Comparison of ENCODE assay signal across 1 fruit fly cellular context in genomic region chr2L:13514262-13514937, dm6.
TF ChIP-seq lines count a peak whose summit lies in the region.

No protein-coding gene starts in this region.

TF ChIP-seq in whole organism, embryonic, 481 proteins besides CTCF, POLR2A, EP300 and RAD21 (continued from another document and continues in another):
- TF ChIP-seq ttk (GFP tag; IDR thresholded peaks at IDR 0.05; lab: Robert Waterston, UW) = peak; percentile 64
- no peak for TF ChIP-seq sens (GFP tag; lab: Kevin White, UChicago)
- peak; percentile 18 for TF ChIP-seq CG1233 (GFP tag; optimal IDR thresholded peaks at IDR 0.05; lab: Kevin White, UChicago)
- peak; percentile 64 for TF ChIP-seq dysf (GFP tag; IDR thresholded peaks at IDR 0.05; lab: Robert Waterston, UW)
- peak; percentile 26 for TF ChIP-seq Nf-YC (tag; optimal IDR thresholded peaks at IDR 0.05; lab: Kevin White, UChicago)
- peak; percentile 53; the same call in 1 of the 2 replicates for TF ChIP-seq Atf6 (GFP tag; IDR thresholded peaks at IDR 0.05; lab: Robert Waterston, UW)
- TF ChIP-seq Sox102F (GFP tag; optimal IDR thresholded peaks at IDR 0.05; lab: Kevin White, UChicago) = peak; percentile 57
- TF ChIP-seq Oaz (GFP tag; IDR thresholded peaks at IDR 0.05; lab: Robert Waterston, UW) = no peak
- TF ChIP-seq CG18764 (GFP tag; optimal IDR thresholded peaks at IDR 0.05; lab: Kevin White, UChicago) = no peak
- no peak for TF ChIP-seq CG3407 (GFP tag; optimal IDR thresholded peaks at IDR 0.05; lab: Kevin White, UChicago)
- no peak for TF ChIP-seq zen (tag; optimal IDR thresholded peaks at IDR 0.05; lab: Kevin White, UChicago)
- TF ChIP-seq CG14014 (GFP tag; IDR thresholded peaks at IDR 0.05; lab: Robert Waterston, UW) = peak; percentile 53
- peak; percentile 57 for TF ChIP-seq exex (tag; optimal IDR thresholded peaks at IDR 0.05; lab: Kevin White, UChicago)
- no peak for TF ChIP-seq MTF-1 (GFP tag; optimal IDR thresholded peaks at IDR 0.05; lab: Kevin White, UChicago; ENCODE audit: borderline replicate concordance)
- TF ChIP-seq CG1602 (GFP tag; optimal IDR thresholded peaks at IDR 0.05; lab: Kevin White, UChicago) = no peak
- TF ChIP-seq wdn (GFP tag; IDR thresholded peaks at IDR 0.05; lab: Robert Waterston, UW) = peak; percentile 45
- TF ChIP-seq CG10959 (GFP tag; IDR thresholded peaks at IDR 0.05; lab: Robert Waterston, UW) = no peak
- TF ChIP-seq sqz (GFP tag; optimal IDR thresholded peaks at IDR 0.05; lab: Kevin White, UChicago) = no peak
- no peak for TF ChIP-seq hbn (GFP tag; IDR thresholded peaks at IDR 0.05; lab: Robert Waterston, UW; ENCODE audit: partially characterized antibody)
- TF ChIP-seq HmgD (GFP tag; optimal IDR thresholded peaks at IDR 0.05; lab: Kevin White, UChicago) = no peak
- peak; percentile 38; the same call in 1 of the 2 replicates for TF ChIP-seq CG8765 (GFP tag; IDR thresholded peaks at IDR 0.05; lab: Robert Waterston, UW)
- TF ChIP-seq kay (GFP tag; optimal IDR thresholded peaks at IDR 0.05; lab: Kevin White, UChicago) = no peak
- TF ChIP-seq HLH3B (GFP tag; IDR thresholded peaks at IDR 0.05; lab: Robert Waterston, UW) = peak; percentile 65
- peak; percentile 8 for TF ChIP-seq tin (GFP tag; optimal IDR thresholded peaks at IDR 0.05; lab: Kevin White, UChicago)
- TF ChIP-seq CG12744 (GFP tag; optimal IDR thresholded peaks at IDR 0.05; lab: Kevin White, UChicago) = no peak
- TF ChIP-seq CG31388 (GFP tag; optimal IDR thresholded peaks at IDR 0.05; lab: Kevin White, UChicago) = no peak
- peak; percentile 62 for TF ChIP-seq B-H2 (GFP tag; optimal IDR thresholded peaks at IDR 0.05; lab: Kevin White, UChicago)
- TF ChIP-seq Xbp1 (GFP tag; optimal IDR thresholded peaks at IDR 0.05; lab: Kevin White, UChicago) = no peak
- TF ChIP-seq salm (tag; optimal IDR thresholded peaks at IDR 0.05; lab: Kevin White, UChicago) = peak; percentile 51
- peak; percentile 69 for TF ChIP-seq CG8924 (tag; optimal IDR thresholded peaks at IDR 0.05; lab: Kevin White, UChicago)
- TF ChIP-seq Rx (GFP tag; IDR thresholded peaks at IDR 0.05; lab: Robert Waterston, UW) = peak; percentile 55; the same call in 1 of the 2 replicates
- peak; percentile 26; the same call in 1 of the 2 replicates for TF ChIP-seq CG32772 (GFP tag; IDR thresholded peaks at IDR 0.05; lab: Robert Waterston, UW)
- TF ChIP-seq dm (GFP tag; optimal IDR thresholded peaks at IDR 0.05; lab: Kevin White, UChicago) = no peak
- TF ChIP-seq vvl (GFP tag; IDR thresholded peaks at IDR 0.05; lab: Robert Waterston, UW) = no peak; the same call in none of the 2 replicates
- TF ChIP-seq CG6175 (GFP tag; IDR thresholded peaks at IDR 0.05; lab: Robert Waterston, UW) = peak; percentile 99
- TF ChIP-seq Mad (GFP tag; optimal IDR thresholded peaks at IDR 0.05; lab: Kevin White, UChicago) = no peak
- TF ChIP-seq CG1529 (GFP tag; optimal IDR thresholded peaks at IDR 0.05; lab: Kevin White, UChicago) = peak; percentile 4
- TF ChIP-seq CG3995 (GFP tag; optimal IDR thresholded peaks at IDR 0.05; lab: Kevin White, UChicago) = no peak
- TF ChIP-seq HHEX (GFP tag; optimal IDR thresholded peaks at IDR 0.05; lab: Kevin White, UChicago) = no peak
- TF ChIP-seq CG12219 (GFP tag; optimal IDR thresholded peaks at IDR 0.05; lab: Kevin White, UChicago) = no peak
- TF ChIP-seq CG10147 (GFP tag; optimal IDR thresholded peaks at IDR 0.05; lab: Kevin White, UChicago) = peak; percentile 68
- peak in 1 of 2 experiments; percentile 26 for TF ChIP-seq dpn (GFP tag; optimal IDR thresholded peaks at IDR 0.05; lab: Kevin White, UChicago)
- no peak for TF ChIP-seq az2 (GFP tag; optimal IDR thresholded peaks at IDR 0.05; lab: Kevin White, UChicago)
- TF ChIP-seq CG18619 (GFP tag; optimal IDR thresholded peaks at IDR 0.05; lab: Kevin White, UChicago) = peak; percentile 50
- no peak for TF ChIP-seq CG6791 (GFP tag; IDR thresholded peaks at IDR 0.05; lab: Robert Waterston, UW; ENCODE audit: partially characterized antibody)
- TF ChIP-seq pfk (GFP tag; optimal IDR thresholded peaks at IDR 0.05; lab: Kevin White, UChicago) = no peak
- no peak for TF ChIP-seq dimm (GFP tag; IDR thresholded peaks at IDR 0.05; lab: Robert Waterston, UW)
- no peak for TF ChIP-seq Dip2 (GFP tag; IDR thresholded peaks at IDR 0.05; lab: Robert Waterston, UW)
- no peak for TF ChIP-seq repo (GFP tag; optimal IDR thresholded peaks at IDR 0.05; lab: Kevin White, UChicago)
- TF ChIP-seq Sry-δ (GFP tag; optimal IDR thresholded peaks at IDR 0.05; lab: Kevin White, UChicago) = no peak
- no peak for TF ChIP-seq cad (GFP tag; optimal IDR thresholded peaks at IDR 0.05; lab: Kevin White, UChicago)
- no peak for TF ChIP-seq D (optimal IDR thresholded peaks at IDR 0.05; lab: Kevin White, UChicago)
- no peak for TF ChIP-seq D (GFP tag; optimal IDR thresholded peaks at IDR 0.05; lab: Kevin White, UChicago)
- TF ChIP-seq bbx (GFP tag; IDR thresholded peaks at IDR 0.05; lab: Robert Waterston, UW; ENCODE audit: partially characterized antibody) = no peak
- no peak for TF ChIP-seq shn (GFP tag; optimal IDR thresholded peaks at IDR 0.05; lab: Kevin White, UChicago)
- TF ChIP-seq CG2129 (GFP tag; IDR thresholded peaks at IDR 0.05; lab: Robert Waterston, UW; ENCODE audit: partially characterized antibody) = no peak
- TF ChIP-seq bsh (GFP tag; optimal IDR thresholded peaks at IDR 0.05; lab: Kevin White, UChicago) = peak in 1 of 2 experiments; percentile 49
- TF ChIP-seq kni (GFP tag; optimal IDR thresholded peaks at IDR 0.05; lab: Kevin White, UChicago) = peak; percentile 15
- peak; percentile 22 for TF ChIP-seq run (tag; optimal IDR thresholded peaks at IDR 0.05; lab: Kevin White, UChicago)
- no peak for TF ChIP-seq CG14860 (GFP tag; IDR thresholded peaks at IDR 0.05; lab: Robert Waterston, UW; ENCODE audit: partially characterized antibody)
- TF ChIP-seq HLH54F (GFP tag; optimal IDR thresholded peaks at IDR 0.05; lab: Kevin White, UChicago) = peak; percentile 49
- peak in 1 of 2 experiments; percentile 73 for TF ChIP-seq Hr51 (GFP tag; optimal IDR thresholded peaks at IDR 0.05; lab: Kevin White, UChicago)
- TF ChIP-seq CG14050 (GFP tag; IDR thresholded peaks at IDR 0.05; lab: Robert Waterston, UW) = no peak
- no peak for TF ChIP-seq CG14965 (GFP tag; optimal IDR thresholded peaks at IDR 0.05; lab: Kevin White, UChicago; ENCODE audit: borderline replicate concordance)
- TF ChIP-seq en (GFP tag; optimal IDR thresholded peaks at IDR 0.05; lab: Kevin White, UChicago) = no peak
- no peak for TF ChIP-seq vnd (GFP tag; IDR thresholded peaks at IDR 0.05; lab: Robert Waterston, UW; ENCODE audit: partially characterized antibody)
- peak; percentile 69; the same call in 1 of the 2 replicates for TF ChIP-seq CG32532 (GFP tag; IDR thresholded peaks at IDR 0.05; lab: Robert Waterston, UW)
- TF ChIP-seq Eip74EF (GFP tag; optimal IDR thresholded peaks at IDR 0.05; lab: Kevin White, UChicago) = no peak
- TF ChIP-seq Sry-β (GFP tag; optimal IDR thresholded peaks at IDR 0.05; lab: Kevin White, UChicago) = no peak
- no peak for TF ChIP-seq CG10431 (GFP tag; optimal IDR thresholded peaks at IDR 0.05; lab: Kevin White, UChicago)
- 0 out of 2 replicates have a peak, but pooled peaks have one; percentile 18 for TF ChIP-seq CG17612 (GFP tag; IDR thresholded peaks at IDR 0.05; lab: Robert Waterston, UW)
- TF ChIP-seq CG10462 (GFP tag; optimal IDR thresholded peaks at IDR 0.05; lab: Kevin White, UChicago) = no peak
- no peak; the same call in 1 of the 2 replicates for TF ChIP-seq MBD-R2 (GFP tag; IDR thresholded peaks at IDR 0.05; lab: Robert Waterston, UW)
- peak; percentile 23; the same call in 2 of the 3 replicates for TF ChIP-seq CG34422 (GFP tag; IDR thresholded peaks at IDR 0.05; lab: Robert Waterston, UW)
- peak; percentile 39 for TF ChIP-seq CG2712 (tag; optimal IDR thresholded peaks at IDR 0.05; lab: Kevin White, UChicago)
- no peak for TF ChIP-seq D19A (tag; optimal IDR thresholded peaks at IDR 0.05; lab: Kevin White, UChicago)
- TF ChIP-seq insv (GFP tag; optimal IDR thresholded peaks at IDR 0.05; lab: Kevin White, UChicago) = no peak
- peak; percentile 58 for TF ChIP-seq CG17385 (GFP tag; optimal IDR thresholded peaks at IDR 0.05; lab: Kevin White, UChicago)
- TF ChIP-seq CG7839 (tag; optimal IDR thresholded peaks at IDR 0.05; lab: Kevin White, UChicago) = peak; percentile 45
- peak; percentile 66 for TF ChIP-seq CG9932 (GFP tag; IDR thresholded peaks at IDR 0.05; lab: Robert Waterston, UW)
- peak; percentile 44 for TF ChIP-seq Dek (tag; optimal IDR thresholded peaks at IDR 0.05; lab: Kevin White, UChicago)
- TF ChIP-seq Aef1 (GFP tag; IDR thresholded peaks at IDR 0.05; lab: Robert Waterston, UW) = peak; percentile 65
- TF ChIP-seq crp (GFP tag; optimal IDR thresholded peaks at IDR 0.05; lab: Kevin White, UChicago) = no peak
- peak; percentile 57 for TF ChIP-seq CG9437 (GFP tag; optimal IDR thresholded peaks at IDR 0.05; lab: Kevin White, UChicago)
- TF ChIP-seq scrt (GFP tag; optimal IDR thresholded peaks at IDR 0.05; lab: Kevin White, UChicago) = no peak
- TF ChIP-seq slp2 (GFP tag; optimal IDR thresholded peaks at IDR 0.05; lab: Kevin White, UChicago) = no peak
- TF ChIP-seq Optix (GFP tag; IDR thresholded peaks at IDR 0.05; lab: Robert Waterston, UW) = no peak
- TF ChIP-seq CG10267 (tag; optimal IDR thresholded peaks at IDR 0.05; lab: Kevin White, UChicago) = no peak
- TF ChIP-seq Jarid2 (GFP tag; optimal IDR thresholded peaks at IDR 0.05; lab: Kevin White, UChicago) = no peak
- no peak for TF ChIP-seq z (GFP tag; IDR thresholded peaks at IDR 0.05; lab: Robert Waterston, UW)
- TF ChIP-seq fd102C (GFP tag; optimal IDR thresholded peaks at IDR 0.05; lab: Kevin White, UChicago) = no peak
- TF ChIP-seq CG12236 (GFP tag; optimal IDR thresholded peaks at IDR 0.05; lab: Kevin White, UChicago) = no peak
- TF ChIP-seq CG10321 (GFP tag; IDR thresholded peaks at IDR 0.05; lab: Robert Waterston, UW) = peak; percentile 51
- no peak for TF ChIP-seq CG4854 (GFP tag; optimal IDR thresholded peaks at IDR 0.05; lab: Kevin White, UChicago)
- peak; percentile 0 for TF ChIP-seq gcm (GFP tag; optimal IDR thresholded peaks at IDR 0.05; lab: Kevin White, UChicago)
- peak; percentile 82 for TF ChIP-seq CG9817 (tag; optimal IDR thresholded peaks at IDR 0.05; lab: Kevin White, UChicago)
- TF ChIP-seq grau (tag; optimal IDR thresholded peaks at IDR 0.05; lab: Kevin White, UChicago) = peak; percentile 74
- TF ChIP-seq CG6854 (GFP tag; optimal IDR thresholded peaks at IDR 0.05; lab: Kevin White, UChicago) = peak; percentile 62
- TF ChIP-seq odd (GFP tag; optimal IDR thresholded peaks at IDR 0.05; lab: Kevin White, UChicago) = peak; percentile 37
- 0 out of 2 replicates have a peak, but pooled peaks have one; percentile 38 for TF ChIP-seq chm (GFP tag; IDR thresholded peaks at IDR 0.05; lab: Robert Waterston, UW)
- TF ChIP-seq gsb-n (tag; optimal IDR thresholded peaks at IDR 0.05; lab: Kevin White, UChicago) = peak; percentile 30
- no peak for TF ChIP-seq CG9797 (GFP tag; optimal IDR thresholded peaks at IDR 0.05; lab: Kevin White, UChicago)
- peak; percentile 30 for TF ChIP-seq fd96Cb (tag; optimal IDR thresholded peaks at IDR 0.05; lab: Kevin White, UChicago)
- no peak for TF ChIP-seq CkIIα-i1 (GFP tag; IDR thresholded peaks at IDR 0.05; lab: Robert Waterston, UW)
- TF ChIP-seq CG12769 (tag; optimal IDR thresholded peaks at IDR 0.05; lab: Kevin White, UChicago) = peak; percentile 81
- TF ChIP-seq danr (GFP tag; IDR thresholded peaks at IDR 0.05; lab: Robert Waterston, UW) = peak; percentile 60
- peak; percentile 23 for TF ChIP-seq Dip3 (GFP tag; optimal IDR thresholded peaks at IDR 0.05; lab: Kevin White, UChicago)
- TF ChIP-seq Bgb (GFP tag; IDR thresholded peaks at IDR 0.05; lab: Robert Waterston, UW; ENCODE audit: partially characterized antibody) = no peak
- TF ChIP-seq Ptx1 (GFP tag; IDR thresholded peaks at IDR 0.05; lab: Robert Waterston, UW) = peak; percentile 78
- TF ChIP-seq Drgx (GFP tag; IDR thresholded peaks at IDR 0.05; lab: Robert Waterston, UW) = peak; percentile 54; the same call in 1 of the 2 replicates
- TF ChIP-seq ERR (GFP tag; optimal IDR thresholded peaks at IDR 0.05; lab: Kevin White, UChicago) = no peak
- peak; percentile 20 for TF ChIP-seq nmo (GFP tag; optimal IDR thresholded peaks at IDR 0.05; lab: Kevin White, UChicago)
- peak; percentile 91 for TF ChIP-seq Med (GFP tag; lab: Kevin White, UChicago)
- TF ChIP-seq CG13424 (tag; optimal IDR thresholded peaks at IDR 0.05; lab: Kevin White, UChicago) = peak; percentile 71
- TF ChIP-seq CG12071 (GFP tag; optimal IDR thresholded peaks at IDR 0.05; lab: Kevin White, UChicago) = peak; percentile 15
- no peak for TF ChIP-seq Sin3A (optimal IDR thresholded peaks at IDR 0.05; lab: Kevin White, UChicago)
- TF ChIP-seq cato (GFP tag; optimal IDR thresholded peaks at IDR 0.05; lab: Kevin White, UChicago; ENCODE audit: borderline replicate concordance) = no peak
- no peak for TF ChIP-seq Nf-YB (GFP tag; optimal IDR thresholded peaks at IDR 0.05; lab: Kevin White, UChicago)
- peak; percentile 50 for TF ChIP-seq D19B (GFP tag; optimal IDR thresholded peaks at IDR 0.05; lab: Kevin White, UChicago)
- TF ChIP-seq ATbp (GFP tag; optimal IDR thresholded peaks at IDR 0.05; lab: Kevin White, UChicago) = peak; percentile 48
- peak; percentile 24; the same call in 2 of the 3 replicates for TF ChIP-seq Mrtf (GFP tag; IDR thresholded peaks at IDR 0.05; lab: Robert Waterston, UW)
- no peak for TF ChIP-seq CG42726 (GFP tag; IDR thresholded peaks at IDR 0.05; lab: Robert Waterston, UW; ENCODE audit: partially characterized antibody)
- TF ChIP-seq Lhr (GFP tag; optimal IDR thresholded peaks at IDR 0.05; lab: Kevin White, UChicago) = peak; percentile 5
- TF ChIP-seq tap (tag; optimal IDR thresholded peaks at IDR 0.05; lab: Kevin White, UChicago) = peak; percentile 18
- TF ChIP-seq usp (GFP tag; optimal IDR thresholded peaks at IDR 0.05; lab: Kevin White, UChicago) = no peak
- TF ChIP-seq CoRest (tag; optimal IDR thresholded peaks at IDR 0.05; lab: Kevin White, UChicago) = peak; percentile 75
- no peak for TF ChIP-seq CG8089 (GFP tag; optimal IDR thresholded peaks at IDR 0.05; lab: Kevin White, UChicago)
- TF ChIP-seq ash1 (GFP tag; optimal IDR thresholded peaks at IDR 0.05; lab: Kevin White, UChicago) = no peak
- TF ChIP-seq CG17186 (GFP tag; optimal IDR thresholded peaks at IDR 0.05; lab: Kevin White, UChicago) = no peak
- no peak for TF ChIP-seq Kr (GFP tag; optimal IDR thresholded peaks at IDR 0.05; lab: Kevin White, UChicago)
- no peak for TF ChIP-seq CG15011 (GFP tag; optimal IDR thresholded peaks at IDR 0.05; lab: Kevin White, UChicago)
- no peak for TF ChIP-seq nom (GFP tag; optimal IDR thresholded peaks at IDR 0.05; lab: Kevin White, UChicago)
- TF ChIP-seq Lpt (GFP tag; optimal IDR thresholded peaks at IDR 0.05; lab: Kevin White, UChicago) = no peak
